Fruit fly (Drosophila melanogaster): ENCODE data around the gene drm.

Gene drm

DNA sequence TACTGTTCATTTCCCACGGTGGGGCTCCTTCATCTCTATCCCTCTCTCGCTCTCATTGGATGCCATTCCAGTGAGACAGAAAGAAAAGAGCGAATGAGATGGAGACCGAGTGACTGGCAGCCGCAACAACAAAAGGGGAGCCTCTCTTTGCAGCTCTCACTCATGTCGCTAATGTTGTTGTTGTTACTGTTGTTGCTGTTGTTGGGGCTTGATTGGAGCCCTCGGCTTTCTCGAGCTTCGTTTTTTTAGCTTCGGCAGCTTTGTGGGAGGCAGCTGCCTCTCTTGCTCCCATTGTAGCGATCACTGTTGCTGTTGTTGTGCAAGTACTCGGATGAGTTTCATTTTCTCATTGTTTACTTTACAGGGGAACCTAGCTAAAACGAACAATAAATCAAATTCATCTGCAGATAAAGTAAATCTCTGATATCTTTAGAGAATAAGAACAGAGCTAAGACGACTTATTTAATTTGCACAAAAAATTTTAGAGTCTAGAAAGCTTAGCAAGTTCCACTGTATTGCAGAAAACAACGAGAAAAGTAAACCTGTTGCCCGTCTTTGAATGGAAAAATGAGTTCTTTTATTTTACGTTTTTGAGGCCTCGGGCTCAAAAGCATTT lies 4.7 kb upstream of the drm start (continued):
- TF ChIP-seq brk (GFP tag; optimal IDR thresholded peaks at IDR 0.05), result no peak
- TF ChIP-seq usp (GFP tag; optimal IDR thresholded peaks at IDR 0.05), result no peak
- no peak for TF ChIP-seq N (GFP tag; optimal IDR thresholded peaks at IDR 0.05)
- peak; percentile 50 for TF ChIP-seq psq (GFP tag; optimal IDR thresholded peaks at IDR 0.05)
- TF ChIP-seq CrebA (GFP tag; optimal IDR thresholded peaks at IDR 0.05; ENCODE audit: borderline replicate concordance), result no peak
- TF ChIP-seq lola (GFP tag; optimal IDR thresholded peaks at IDR 0.05), result no peak
- TF ChIP-seq foxo (GFP tag; optimal IDR thresholded peaks at IDR 0.05), result peak; percentile 55 to 89
- peak; percentile 86 for TF ChIP-seq fru (GFP tag; optimal IDR thresholded peaks at IDR 0.05)
- peak; percentile 46 for TF ChIP-seq dsf (GFP tag; optimal IDR thresholded peaks at IDR 0.05; ENCODE audit: borderline replicate concordance)
- TF ChIP-seq tai (GFP tag; optimal IDR thresholded peaks at IDR 0.05), result peak; percentile 81

- TF ChIP-seq foxo (GFP tag; optimal IDR thresholded peaks at IDR 0.05) (no peak), dmrt93B (GFP tag; optimal IDR thresholded peaks at IDR 0.05) (no peak), Mio (GFP tag; optimal IDR thresholded peaks at IDR 0.05) (no peak), Hr78 (GFP tag; optimal IDR thresholded peaks at IDR 0.05) (no peak), Vsx2 (GFP tag; optimal IDR thresholded peaks at IDR 0.05; ENCODE audit: partially characterized antibody) (no peak), Sp1 (GFP tag; optimal IDR thresholded peaks at IDR 0.05) (no peak), usp (GFP tag; optimal IDR thresholded peaks at IDR 0.05) (no peak), sage (GFP tag; optimal IDR thresholded peaks at IDR 0.05) (no peak), CG9705 (GFP tag; optimal IDR thresholded peaks at IDR 0.05) (no peak), rgr (GFP tag; optimal IDR thresholded peaks at IDR 0.05) (no peak), Hr83 (GFP tag; optimal IDR thresholded peaks at IDR 0.05; ENCODE audit: poor library complexity, severe bottlenecking) (no peak), CrebA (GFP tag; optimal IDR thresholded peaks at IDR 0.05; ENCODE audit: borderline replicate concordance) (no peak), Jra (GFP tag; optimal IDR thresholded peaks at IDR 0.05) (no peak), pan (optimal IDR thresholded peaks at IDR 0.05) (no peak), dsf (GFP tag; optimal IDR thresholded peaks at IDR 0.05; ENCODE audit: borderline replicate concordance) (no peak)
Observed at dm6 chr2L:3539412-3539743, 331 bp downstream of the drm start.

- TF ChIP-seq jim (GFP tag; optimal IDR thresholded peaks at IDR 0.05) (no peak), Myc (optimal IDR thresholded peaks at IDR 0.05) (no peak), psq (GFP tag; optimal IDR thresholded peaks at IDR 0.05) (peak; percentile 39), rgr (GFP tag; optimal IDR thresholded peaks at IDR 0.05) (no peak), sv (GFP tag; optimal IDR thresholded peaks at IDR 0.05) (no peak), Dif (GFP tag; optimal IDR thresholded peaks at IDR 0.05; ENCODE audit: partially characterized antibody) (peak; percentile 43), Rel (GFP tag; optimal IDR thresholded peaks at IDR 0.05) (no peak), Rel (tag; optimal IDR thresholded peaks at IDR 0.05) (peak; percentile 11), CG32264 (GFP tag; optimal IDR thresholded peaks at IDR 0.05) (no peak), fru (GFP tag; optimal IDR thresholded peaks at IDR 0.05) (no peak), foxo (GFP tag; optimal IDR thresholded peaks at IDR 0.05) (no peak), Vsx2 (GFP tag; optimal IDR thresholded peaks at IDR 0.05; ENCODE audit: partially characterized antibody) (peak; percentile 23)
Observed at dm6 chr2L:3539996-3540395, 949 bp downstream of the drm start.

DNA sequence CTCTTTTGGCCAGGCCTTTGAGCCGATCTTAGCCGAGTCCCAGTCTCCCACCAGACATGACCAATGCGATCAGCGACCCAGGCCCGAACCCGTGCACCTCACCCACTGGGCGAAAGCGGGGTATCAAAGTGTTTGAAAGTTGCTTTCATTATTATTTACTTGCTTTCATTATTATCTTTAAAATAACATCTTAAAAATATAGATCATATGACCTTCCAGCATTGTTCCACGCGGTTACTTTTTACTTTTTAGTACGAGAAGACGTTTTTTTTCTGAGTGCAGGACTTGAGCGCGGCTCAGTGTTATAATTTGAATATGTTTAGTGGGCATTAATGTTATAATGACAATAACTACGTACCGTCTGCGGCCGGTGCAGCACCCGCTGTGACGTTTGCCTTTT lies 4.0 kb downstream of the drm start:
- TF ChIP-seq rgr (GFP tag; optimal IDR thresholded peaks at IDR 0.05) (no peak), fru (GFP tag; optimal IDR thresholded peaks at IDR 0.05) (peak; percentile 30), h (GFP tag; optimal IDR thresholded peaks at IDR 0.05) (peak; percentile 37), HLH106 (tag; optimal IDR thresholded peaks at IDR 0.05) (peak; percentile 55), foxo (GFP tag; optimal IDR thresholded peaks at IDR 0.05) (peak in 1 of 2 experiments; percentile 17), CrebA (GFP tag; optimal IDR thresholded peaks at IDR 0.05; ENCODE audit: borderline replicate concordance) (no peak), Hnf4 (GFP tag; optimal IDR thresholded peaks at IDR 0.05) (peak; percentile 12), Sp1 (GFP tag; optimal IDR thresholded peaks at IDR 0.05) (peak; percentile 9), OdsH (GFP tag; optimal IDR thresholded peaks at IDR 0.05) (no peak), N (GFP tag; optimal IDR thresholded peaks at IDR 0.05) (no peak)

dm6 chr2L:3545033-3545666 lies 6.1 kb downstream of the drm start:
- TF ChIP-seq h (GFP tag; optimal IDR thresholded peaks at IDR 0.05) (peak; percentile 8), Dif (GFP tag; optimal IDR thresholded peaks at IDR 0.05; ENCODE audit: partially characterized antibody) (peak; percentile 81), br (GFP tag; optimal IDR thresholded peaks at IDR 0.05) (peak; percentile 15), Vsx2 (GFP tag; optimal IDR thresholded peaks at IDR 0.05; ENCODE audit: partially characterized antibody) (peak; percentile 51), Hr78 (GFP tag; optimal IDR thresholded peaks at IDR 0.05) (no peak), rgr (GFP tag; optimal IDR thresholded peaks at IDR 0.05) (no peak), Hnf4 (GFP tag; optimal IDR thresholded peaks at IDR 0.05) (no peak), dl (GFP tag; optimal IDR thresholded peaks at IDR 0.05; ENCODE audit: insufficient read depth in 1 of 2, partially characterized antibody in 2 of 2) (peak; percentile 77 to 81)
